Worm (Caenorhabditis elegans) whole organism, L4/young adult: ENCODE measurements around the gene T24A6.16.

Source experiments
- W03F9.2 ChIP-seq: fragments of 150-350 bp; optimal IDR thresholded peaks from 2 replicates; lab custom pipeline; 2014; ENCODE audit warnings: missing biosample characterization, missing genetic modification characterization
- dao-5 ChIP-seq: sonication (generic microtip); optimal IDR thresholded peaks from 2 replicates; lab custom pipeline; 2016; ENCODE audit warnings: missing genotype, missing genetic modification characterization, moderate library complexity, missing compliant biosample characterization
- him-1 ChIP-seq: sonication (generic microtip); optimal IDR thresholded peaks from 2 replicates; lab custom pipeline; 2016; ENCODE audit warnings: missing genotype, missing genetic modification reagents, missing genetic modification characterization, missing compliant biosample characterization

The T24A6.16 gene

ce11 chrV:3523262-3523661 lies 39.5 kb downstream of the T24A6.16 start, which contains the start of gene irg-1:
Gene irg-1 (plus strand): TSS chrV:3523587.
- TF ChIP-seq dao-5 (tag; lab: Kevin White, UChicago) (no peak), W03F9.2 (tag; lab: Kevin White, UChicago) (no peak), him-1 (tag; lab: Kevin White, UChicago) (no peak)

- TF ChIP-seq him-1 (tag; lab: Kevin White, UChicago): no peak
- no peak for TF ChIP-seq dao-5 (tag; lab: Kevin White, UChicago)
- no peak for TF ChIP-seq W03F9.2 (tag; lab: Kevin White, UChicago)
Observed at ce11 chrV:3517889-3518288, 44.8 kb downstream of the T24A6.16 start, which contains the start of gene str-227. Gene str-227 (plus strand): TSS chrV:3518189.

ce11 chrV:3512381-3512780 lies 50.3 kb downstream of the T24A6.16 start, which contains the start of gene str-226:
Gene str-226 (plus strand): TSS chrV:3512681.
- TF ChIP-seq him-1 (tag; lab: Kevin White, UChicago) (no peak), dao-5 (tag; lab: Kevin White, UChicago) (no peak), W03F9.2 (tag; lab: Kevin White, UChicago) (no peak)
